Worm (Caenorhabditis elegans): ENCODE data around the gene Y51B9A.9.

Y51B9A.9 gene

DNA sequence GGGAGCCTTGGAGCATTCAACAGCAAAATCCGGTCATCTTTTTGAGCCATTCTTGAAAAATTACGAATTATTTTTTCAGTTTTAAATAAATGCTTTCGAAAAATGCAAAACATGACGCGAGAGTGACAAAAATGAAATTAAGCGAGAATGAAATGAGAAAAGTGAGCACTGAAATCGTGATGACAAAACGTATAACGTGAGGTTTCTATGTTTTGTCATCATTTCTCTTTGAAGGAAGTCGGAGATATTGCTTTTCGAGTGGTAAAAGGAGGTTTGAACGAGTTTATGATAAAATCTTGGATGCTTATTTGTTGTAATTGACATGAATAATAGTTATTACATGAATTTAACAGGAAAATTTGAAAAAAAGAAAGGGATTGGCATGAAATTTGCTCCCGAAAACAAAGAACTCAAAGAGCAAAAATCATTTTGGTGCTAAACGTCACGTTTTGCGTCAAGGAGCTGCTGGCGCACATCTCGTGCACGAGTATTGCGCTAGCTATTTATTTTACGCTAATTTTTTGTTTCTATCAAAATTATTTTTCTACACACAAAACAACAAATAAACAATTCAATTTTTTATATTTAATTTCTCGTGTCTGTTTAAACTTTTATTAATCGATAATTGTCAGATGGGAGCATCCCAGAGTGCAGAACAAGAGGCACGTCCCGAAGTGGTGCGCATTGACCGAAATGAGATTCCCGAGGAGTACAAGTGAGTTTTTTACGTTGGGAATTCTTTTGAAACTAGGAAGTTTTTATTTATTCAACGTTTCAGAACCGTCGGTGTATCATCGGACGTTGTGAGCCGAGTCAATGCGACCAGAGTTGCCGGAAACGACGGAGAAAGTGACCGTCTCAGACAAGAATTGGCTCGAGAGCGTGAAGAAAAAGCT lies 19.2 kb upstream of the Y51B9A.9 start, which contains the start of the genes gss-1 and chch-3 (continued):
- no peak for TF ChIP-seq sem-4 (tag; optimal IDR thresholded peaks at IDR 0.05)
- TF ChIP-seq ceh-16 (tag; optimal IDR thresholded peaks at IDR 0.05): no peak
- TF ChIP-seq peb-1 (tag; optimal IDR thresholded peaks at IDR 0.05): no peak
- TF ChIP-seq elt-1 (tag; optimal IDR thresholded peaks at IDR 0.05): no peak
- TF ChIP-seq nhr-12 (tag; optimal IDR thresholded peaks at IDR 0.05): no peak
- no peak for TF ChIP-seq Y55F3AM.14 (GFP tag; optimal IDR thresholded peaks at IDR 0.05)
- no peak for TF ChIP-seq dmd-4 (tag; optimal IDR thresholded peaks at IDR 0.05)
- no peak for TF ChIP-seq nhr-6 (tag; optimal IDR thresholded peaks at IDR 0.05)
- TF ChIP-seq egl-27 (tag; optimal IDR thresholded peaks at IDR 0.05): no peak
- no peak for TF ChIP-seq lin-39 (tag; optimal IDR thresholded peaks at IDR 0.05)
- TF ChIP-seq nhr-237 (tag; optimal IDR thresholded peaks at IDR 0.05): no peak
- no peak for TF ChIP-seq ztf-1 (GFP tag; conservative IDR thresholded peaks at IDR 0.05)
- TF ChIP-seq elt-3 (tag; optimal IDR thresholded peaks at IDR 0.05): no peak
- peak; percentile 69 for TF ChIP-seq gmeb-1 (tag; optimal IDR thresholded peaks at IDR 0.05)
- TF ChIP-seq nhr-10 (tag; optimal IDR thresholded peaks at IDR 0.05): no peak
- TF ChIP-seq ztf-4 (tag; optimal IDR thresholded peaks at IDR 0.05): no peak
- no peak for TF ChIP-seq alr-1 (tag; optimal IDR thresholded peaks at IDR 0.05)
- peak; percentile 14 for TF ChIP-seq sma-3 (GFP tag; optimal IDR thresholded peaks at IDR 0.05)
- no peak for TF ChIP-seq mdl-1 (tag; optimal IDR thresholded peaks at IDR 0.05)
- no peak for TF ChIP-seq mbf-1 (tag; optimal IDR thresholded peaks at IDR 0.05)
- peak; percentile 1 for TF ChIP-seq lin-11 (tag; optimal IDR thresholded peaks at IDR 0.05)
- peak; percentile 65 for TF ChIP-seq sma-9 (GFP tag; optimal IDR thresholded peaks at IDR 0.05)
- no peak for TF ChIP-seq sma-9 (tag; optimal IDR thresholded peaks at IDR 0.05)
- no peak for TF ChIP-seq skn-1 (tag; optimal IDR thresholded peaks at IDR 0.05)
- TF ChIP-seq C34F6.9 (tag; optimal IDR thresholded peaks at IDR 0.05): peak; percentile 85

DNA sequence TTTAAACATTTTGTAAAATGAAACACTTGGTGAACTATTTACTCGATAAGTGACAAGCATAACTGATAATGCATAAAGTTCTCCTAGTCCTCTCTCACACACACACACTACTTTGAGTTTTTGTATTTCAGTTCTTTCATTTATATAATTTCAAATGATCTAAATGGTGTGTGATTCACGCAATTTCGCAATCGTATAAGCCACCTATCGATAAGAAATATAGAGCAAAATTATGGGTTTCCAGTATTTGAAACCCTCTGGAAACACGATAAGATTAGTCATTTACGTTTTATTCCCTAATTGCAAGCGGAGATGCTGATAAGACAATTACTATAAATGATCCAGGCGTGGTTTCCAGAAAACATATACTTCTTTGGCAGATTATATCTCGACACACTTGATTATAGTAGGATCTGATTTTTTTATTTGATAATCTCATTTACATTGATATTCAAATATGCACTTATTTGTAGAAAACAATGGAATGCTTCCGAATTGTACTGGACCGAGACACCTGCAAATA lies 14.8 kb upstream of the Y51B9A.9 start, which contains the start of gene arrd-3:
TSS of gene arrd-3 (plus strand) at position 473 of the 523 bp plus-strand sequence.
- TF ChIP-seq Y55F3AM.14 (GFP tag; optimal IDR thresholded peaks at IDR 0.05) (no peak), gmeb-1 (tag; optimal IDR thresholded peaks at IDR 0.05) (peak; percentile 7), sma-9 (GFP tag; optimal IDR thresholded peaks at IDR 0.05) (peak; percentile 18), sma-9 (tag; optimal IDR thresholded peaks at IDR 0.05) (no peak), fos-1 (tag; optimal IDR thresholded peaks at IDR 0.05) (peak; percentile 94)

DNA sequence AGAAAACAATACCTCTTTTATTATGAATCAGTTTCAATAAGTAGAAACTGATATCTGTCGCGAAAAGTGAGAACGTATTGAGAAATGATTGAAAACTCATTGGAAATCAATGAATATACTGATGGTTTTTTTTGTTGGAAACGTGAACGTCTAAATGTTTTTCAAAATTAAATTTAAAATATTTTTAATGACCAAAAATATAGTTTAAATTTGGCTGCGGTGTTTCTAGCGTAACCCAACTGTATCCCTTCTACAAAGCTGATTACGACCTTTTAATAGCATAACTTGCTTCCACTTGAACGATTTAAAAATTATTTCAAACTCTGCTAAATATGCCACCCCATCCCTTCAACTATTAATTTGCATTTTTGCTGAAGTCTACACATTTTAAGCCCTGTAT lies 14.1 kb upstream of the Y51B9A.9 start, which contains the start of gene M176.9:
TSS of gene M176.9 (minus strand) at position 101 of the 400 bp plus-strand sequence.
- no peak for TF ChIP-seq elt-1 (tag; optimal IDR thresholded peaks at IDR 0.05)
- TF ChIP-seq lin-39 (tag; optimal IDR thresholded peaks at IDR 0.05): no peak
- no peak for TF ChIP-seq sma-9 (GFP tag; optimal IDR thresholded peaks at IDR 0.05)
- no peak for TF ChIP-seq sma-9 (tag; optimal IDR thresholded peaks at IDR 0.05)
- no peak for TF ChIP-seq nhr-6 (tag; optimal IDR thresholded peaks at IDR 0.05)
- no peak for TF ChIP-seq fos-1 (tag; optimal IDR thresholded peaks at IDR 0.05)
- no peak for TF ChIP-seq sem-4 (tag; optimal IDR thresholded peaks at IDR 0.05)
- no peak for TF ChIP-seq peb-1 (tag; optimal IDR thresholded peaks at IDR 0.05)
- TF ChIP-seq nhr-237 (tag; optimal IDR thresholded peaks at IDR 0.05): no peak
- TF ChIP-seq unc-62 (GFP tag; optimal IDR thresholded peaks at IDR 0.05): no peak
- no peak for TF ChIP-seq lin-13 (GFP tag; optimal IDR thresholded peaks at IDR 0.05)

DNA sequence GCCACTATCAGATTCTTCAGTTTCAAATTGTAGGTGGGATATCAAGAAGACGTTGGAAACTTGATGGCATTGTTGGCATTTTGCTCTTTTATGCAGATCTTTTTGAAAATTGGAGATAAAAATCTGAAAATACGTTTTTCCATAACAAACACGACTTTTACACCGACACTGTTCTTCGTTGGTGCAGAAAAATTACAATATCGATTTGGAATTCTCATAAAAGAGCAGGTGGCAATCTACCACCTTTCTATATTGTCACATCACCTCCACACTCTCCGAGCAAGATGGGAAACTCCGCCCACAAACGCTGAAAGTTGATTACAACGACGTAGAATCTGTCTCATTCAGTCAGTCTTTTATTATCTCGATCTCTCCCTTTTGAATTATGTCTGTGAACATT lies 10.1 kb upstream of the Y51B9A.9 start, which contains the start of gene arrd-2:
TSS of gene arrd-2 (plus strand) at position 301 of the 400 bp plus-strand sequence.
- TF ChIP-seq unc-62 (GFP tag; optimal IDR thresholded peaks at IDR 0.05) (no peak), aly-2 (tag; optimal IDR thresholded peaks at IDR 0.05) (no peak), F13H6.1 (tag; optimal IDR thresholded peaks at IDR 0.05) (no peak), elt-3 (tag; optimal IDR thresholded peaks at IDR 0.05) (no peak), snpc-4 (tag; optimal IDR thresholded peaks at IDR 0.05) (no peak), alr-1 (tag; optimal IDR thresholded peaks at IDR 0.05) (no peak), ceh-82 (tag; optimal IDR thresholded peaks at IDR 0.05) (no peak)

DNA sequence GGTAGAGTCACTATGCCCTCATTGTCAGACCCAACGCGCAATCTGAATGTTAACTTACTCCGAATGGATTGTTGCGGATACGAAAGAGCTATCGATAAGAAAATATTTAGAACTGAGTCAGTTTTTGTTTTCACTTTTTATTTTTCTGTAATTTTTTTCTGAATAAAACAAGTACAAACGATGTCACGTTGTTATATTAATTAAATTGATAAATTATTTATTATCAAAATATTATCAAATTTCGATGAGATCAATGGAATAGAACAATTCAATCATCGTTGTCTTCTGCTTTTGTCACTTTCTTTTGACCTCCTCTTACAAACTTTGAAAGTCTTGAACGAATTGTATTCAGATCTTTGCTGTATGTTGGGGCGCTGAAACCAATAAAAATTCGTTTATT lies 9.6 kb upstream of the Y51B9A.9 start, which contains the start of gene mpz-6:
TSS of gene mpz-6 (minus strand) at position 101 of the 400 bp plus-strand sequence.
- TF ChIP-seq unc-62 (GFP tag; optimal IDR thresholded peaks at IDR 0.05): no peak
- no peak for TF ChIP-seq alr-1 (tag; optimal IDR thresholded peaks at IDR 0.05)
- no peak for TF ChIP-seq mab-5 (tag; optimal IDR thresholded peaks at IDR 0.05)
- no peak for TF ChIP-seq peb-1 (tag; optimal IDR thresholded peaks at IDR 0.05)
- no peak for TF ChIP-seq fos-1 (tag; optimal IDR thresholded peaks at IDR 0.05)
- no peak for TF ChIP-seq F13H6.1 (tag; optimal IDR thresholded peaks at IDR 0.05)
- TF ChIP-seq nhr-10 (tag; optimal IDR thresholded peaks at IDR 0.05): no peak
- no peak for TF ChIP-seq nhr-21 (tag; optimal IDR thresholded peaks at IDR 0.05)
- no peak for TF ChIP-seq C34F6.9 (tag; optimal IDR thresholded peaks at IDR 0.05)
- no peak for TF ChIP-seq ztf-4 (tag; optimal IDR thresholded peaks at IDR 0.05)
- no peak for TF ChIP-seq nhr-6 (tag; optimal IDR thresholded peaks at IDR 0.05)
- no peak for TF ChIP-seq unc-39 (tag; optimal IDR thresholded peaks at IDR 0.05)
- TF ChIP-seq lsy-2 (tag; optimal IDR thresholded peaks at IDR 0.05): no peak
- no peak for TF ChIP-seq crh-2 (tag; optimal IDR thresholded peaks at IDR 0.05)
- TF ChIP-seq egl-27 (tag; optimal IDR thresholded peaks at IDR 0.05): no peak
- TF ChIP-seq unc-55 (GFP tag; optimal IDR thresholded peaks at IDR 0.05): no peak
- TF ChIP-seq lin-11 (tag; optimal IDR thresholded peaks at IDR 0.05): no peak
- TF ChIP-seq lin-13 (GFP tag; optimal IDR thresholded peaks at IDR 0.05): no peak
